Fruit fly (Drosophila melanogaster) whole organism, wandering third instar larva: Measurements from ENCODE around the gene TwdlG.
A peak's percentile ranks its signal among the peaks of the same experiment; 100 is the strongest.

Experiments used
- Dfd ChIP-seq: fragments of >200 bp; optimal IDR thresholded peaks from 2 replicates; lab custom pipeline; 2017; ENCODE audit warnings: missing biosample characterization, missing genetic modification characterization
- Jra ChIP-seq: sonication (Bioruptor generic); optimal IDR thresholded peaks from 2 replicates; lab custom pipeline; 2016; ENCODE audit warnings: missing biosample characterization, missing genetic modification characterization
- Mio ChIP-seq: sonication (Bioruptor generic); optimal IDR thresholded peaks from 2 replicates; lab custom pipeline; 2016; ENCODE audit warnings: missing biosample characterization, missing genetic modification characterization
- OdsH ChIP-seq: fragments of 200-800 bp; sonication (Bioruptor generic); optimal IDR thresholded peaks from 2 replicates; lab custom pipeline; 2016; ENCODE audit warnings: missing biosample characterization, mild to moderate bottlenecking, missing genetic modification characterization
- h ChIP-seq: fragments of 200-800 bp; sonication (Bioruptor generic); optimal IDR thresholded peaks from 3 replicates; lab custom pipeline; 2016; ENCODE audit warnings: missing biosample characterization, mild to moderate bottlenecking, missing genetic modification characterization
- lola ChIP-seq: fragments of >200 bp; optimal IDR thresholded peaks from 2 replicates; lab custom pipeline; 2017; ENCODE audit warnings: missing biosample characterization, missing genetic modification characterization
- pan ChIP-seq: fragments of >200 bp; optimal IDR thresholded peaks from 2 replicates; lab custom pipeline; 2017
- psq ChIP-seq: fragments of 200-800 bp; sonication (Bioruptor generic); optimal IDR thresholded peaks from 3 replicates; lab custom pipeline; 2017; ENCODE audit warnings: missing biosample characterization, mild to moderate bottlenecking, missing genetic modification characterization, moderate library complexity

- TF ChIP-seq OdsH (GFP tag; lab: Kevin White, UChicago) (peak; percentile 81), pan (lab: Kevin White, UChicago) (no peak), Jra (GFP tag; lab: Kevin White, UChicago) (peak; percentile 70), h (GFP tag; lab: Kevin White, UChicago) (peak; percentile 90), Dfd (GFP tag; lab: Kevin White, UChicago) (no peak), psq (GFP tag; lab: Kevin White, UChicago) (peak; percentile 74), Mio (peak; percentile 41), lola (GFP tag; lab: Kevin White, UChicago) (no peak)
Measured at dm6 chr3R:4229137-4229764, 21.9 kb downstream of the TwdlG start, which contains the start of gene DhpD.
